Worm (Caenorhabditis elegans): ENCODE results near the gene F36H1.3.

F36H1.3 gene

ce11 chrIV:11037118-11037719, 12.7 kb upstream of the F36H1.3 start:
- TF ChIP-seq hnd-1 (tag; optimal IDR thresholded peaks at IDR 0.05) (no peak), tbx-11 (GFP tag; IDR thresholded peaks at IDR 0.05) (no peak), ceh-13 (GFP tag; optimal IDR thresholded peaks at IDR 0.05) (no peak), tbx-37 (GFP tag; conservative IDR thresholded peaks at IDR 0.05) (no peak), scrt-1 (GFP tag; IDR thresholded peaks at IDR 0.05) (no peak)

- TF ChIP-seq tbx-37 (GFP tag; conservative IDR thresholded peaks at IDR 0.05) (no peak), sea-1 (GFP tag; conservative IDR thresholded peaks at IDR 0.05) (no peak), hmbx-1 (tag; optimal IDR thresholded peaks at IDR 0.05) (no peak), ceh-13 (GFP tag; optimal IDR thresholded peaks at IDR 0.05) (no peak), B0310.2 (tag; optimal IDR thresholded peaks at IDR 0.05) (no peak), flt-1 (GFP tag; IDR thresholded peaks at IDR 0.05) (no peak), F13C5.2 (tag; optimal IDR thresholded peaks at IDR 0.05) (no peak)
Observed at ce11 chrIV:11038218-11038617, 11.7 kb upstream of the F36H1.3 start.

DNA sequence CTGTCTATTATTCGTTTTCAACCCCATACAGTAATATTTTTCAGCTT, 11.5 kb upstream of the F36H1.3 start, which contains the start of gene kdin-1:
TSS of gene kdin-1 (plus strand) at position 38 of the 47 bp plus-strand sequence.
- no peak for TF ChIP-seq aly-1 (tag; optimal IDR thresholded peaks at IDR 0.05)
- TF ChIP-seq pes-1 (GFP tag; IDR thresholded peaks at IDR 0.05) = no peak
- TF ChIP-seq scrt-1 (GFP tag; IDR thresholded peaks at IDR 0.05) = no peak
- no peak for TF ChIP-seq tra-4 (tag; optimal IDR thresholded peaks at IDR 0.05)
- no peak for TF ChIP-seq ceh-36 (tag; optimal IDR thresholded peaks at IDR 0.05)

ce11 chrIV:11038665-11039064, 11.3 kb upstream of the F36H1.3 start:
- TF ChIP-seq tbx-37 (GFP tag; conservative IDR thresholded peaks at IDR 0.05) (no peak), flt-1 (GFP tag; IDR thresholded peaks at IDR 0.05) (no peak), ceh-13 (GFP tag; optimal IDR thresholded peaks at IDR 0.05) (no peak), sea-1 (GFP tag; conservative IDR thresholded peaks at IDR 0.05) (no peak)

- TF ChIP-seq scrt-1 (GFP tag; IDR thresholded peaks at IDR 0.05) (no peak), F13C5.2 (tag; optimal IDR thresholded peaks at IDR 0.05) (no peak), sea-1 (GFP tag; conservative IDR thresholded peaks at IDR 0.05) (no peak), ceh-36 (tag; optimal IDR thresholded peaks at IDR 0.05) (no peak), tbx-11 (GFP tag; IDR thresholded peaks at IDR 0.05) (no peak), flt-1 (GFP tag; IDR thresholded peaks at IDR 0.05) (no peak), ceh-13 (GFP tag; optimal IDR thresholded peaks at IDR 0.05) (no peak), pes-1 (GFP tag; IDR thresholded peaks at IDR 0.05) (no peak), hmbx-1 (tag; optimal IDR thresholded peaks at IDR 0.05) (no peak), ama-1 (optimal IDR thresholded peaks at IDR 0.05) (no peak), hnd-1 (tag; optimal IDR thresholded peaks at IDR 0.05) (no peak), aly-1 (tag; optimal IDR thresholded peaks at IDR 0.05) (no peak), hmg-4 (GFP tag; optimal IDR thresholded peaks at IDR 0.05) (no peak), ets-7 (tag; optimal IDR thresholded peaks at IDR 0.05) (no peak), tra-4 (tag; optimal IDR thresholded peaks at IDR 0.05) (no peak), tbx-37 (GFP tag; conservative IDR thresholded peaks at IDR 0.05) (no peak), B0310.2 (tag; optimal IDR thresholded peaks at IDR 0.05) (no peak)
Observed at ce11 chrIV:11044377-11044776, 5.6 kb upstream of the F36H1.3 start.

- no peak for TF ChIP-seq B0310.2 (tag; optimal IDR thresholded peaks at IDR 0.05)
- TF ChIP-seq ceh-36 (tag; optimal IDR thresholded peaks at IDR 0.05) = no peak
- TF ChIP-seq pes-1 (GFP tag; IDR thresholded peaks at IDR 0.05) = no peak
- no peak for TF ChIP-seq ets-7 (tag; optimal IDR thresholded peaks at IDR 0.05)
- no peak for TF ChIP-seq hmg-4 (GFP tag; optimal IDR thresholded peaks at IDR 0.05)
- TF ChIP-seq ama-1 (optimal IDR thresholded peaks at IDR 0.05) = no peak
- no peak for TF ChIP-seq F13C5.2 (tag; optimal IDR thresholded peaks at IDR 0.05)
- no peak for TF ChIP-seq scrt-1 (GFP tag; IDR thresholded peaks at IDR 0.05)
- TF ChIP-seq hmbx-1 (tag; optimal IDR thresholded peaks at IDR 0.05) = no peak
- TF ChIP-seq tbx-11 (GFP tag; IDR thresholded peaks at IDR 0.05) = no peak
- TF ChIP-seq tbx-37 (GFP tag; conservative IDR thresholded peaks at IDR 0.05) = no peak
- no peak for TF ChIP-seq hnd-1 (tag; optimal IDR thresholded peaks at IDR 0.05)
- no peak for TF ChIP-seq ceh-13 (GFP tag; optimal IDR thresholded peaks at IDR 0.05)
- TF ChIP-seq flt-1 (GFP tag; IDR thresholded peaks at IDR 0.05) = no peak
- TF ChIP-seq sea-1 (GFP tag; conservative IDR thresholded peaks at IDR 0.05) = no peak
Observed at ce11 chrIV:11048871-11049270, 1.1 kb upstream of the F36H1.3 start, which contains the start of gene F36H1.11. TSS of gene F36H1.11 (plus strand) at chrIV:11049171.

DNA sequence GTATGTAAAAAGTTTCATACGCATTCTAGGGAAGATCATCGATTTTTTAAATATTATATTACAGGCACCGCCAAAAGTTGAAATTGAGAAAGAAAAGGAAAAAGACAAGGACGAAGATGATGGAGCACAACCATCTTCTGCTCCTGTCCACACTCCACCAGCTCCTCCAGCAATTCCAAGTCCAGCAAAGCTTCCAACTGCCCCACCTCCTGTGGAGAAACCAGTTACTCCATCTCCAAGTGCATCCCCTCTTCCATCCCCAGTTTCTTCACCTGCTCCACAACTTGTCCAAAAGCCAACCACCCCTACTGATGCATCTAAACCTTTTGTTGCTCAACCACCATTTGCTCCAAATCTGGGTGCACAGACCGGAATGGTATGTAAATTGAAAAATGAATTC, 2.0 kb downstream of the F36H1.3 start:
- TF ChIP-seq hmbx-1 (tag; optimal IDR thresholded peaks at IDR 0.05) (no peak), pes-1 (GFP tag; IDR thresholded peaks at IDR 0.05) (no peak), ceh-36 (tag; optimal IDR thresholded peaks at IDR 0.05) (no peak), tra-4 (tag; optimal IDR thresholded peaks at IDR 0.05) (no peak), ceh-13 (GFP tag; optimal IDR thresholded peaks at IDR 0.05) (no peak), flt-1 (GFP tag; IDR thresholded peaks at IDR 0.05) (no peak)

- TF ChIP-seq scrt-1 (GFP tag; IDR thresholded peaks at IDR 0.05) (no peak), hmbx-1 (tag; optimal IDR thresholded peaks at IDR 0.05) (no peak), pes-1 (GFP tag; IDR thresholded peaks at IDR 0.05) (no peak), ama-1 (optimal IDR thresholded peaks at IDR 0.05) (no peak), aly-1 (tag; optimal IDR thresholded peaks at IDR 0.05) (no peak), B0310.2 (tag; optimal IDR thresholded peaks at IDR 0.05) (no peak), tbx-37 (GFP tag; conservative IDR thresholded peaks at IDR 0.05) (no peak), ets-7 (tag; optimal IDR thresholded peaks at IDR 0.05) (no peak), F13C5.2 (tag; optimal IDR thresholded peaks at IDR 0.05) (no peak), tbx-11 (GFP tag; IDR thresholded peaks at IDR 0.05) (no peak), hmg-4 (GFP tag; optimal IDR thresholded peaks at IDR 0.05) (no peak), tra-4 (tag; optimal IDR thresholded peaks at IDR 0.05) (no peak), flt-1 (GFP tag; IDR thresholded peaks at IDR 0.05) (no peak), hnd-1 (tag; optimal IDR thresholded peaks at IDR 0.05) (no peak), ceh-36 (tag; optimal IDR thresholded peaks at IDR 0.05) (no peak), sea-1 (GFP tag; conservative IDR thresholded peaks at IDR 0.05) (no peak), ceh-13 (GFP tag; optimal IDR thresholded peaks at IDR 0.05) (no peak)
Observed at ce11 chrIV:11053652-11054317, 3.9 kb downstream of the F36H1.3 start, which contains the start of the genes F36H1.12 and lin-3. TSS of gene F36H1.12 (minus strand) at chrIV:11053702. TSS of gene lin-3 (plus strand) at chrIV:11054308.

Data from whole organism, early embryonic.